Fruit fly (Drosophila melanogaster): ENCODE results near the gene indra.

Gene indra

DNA sequence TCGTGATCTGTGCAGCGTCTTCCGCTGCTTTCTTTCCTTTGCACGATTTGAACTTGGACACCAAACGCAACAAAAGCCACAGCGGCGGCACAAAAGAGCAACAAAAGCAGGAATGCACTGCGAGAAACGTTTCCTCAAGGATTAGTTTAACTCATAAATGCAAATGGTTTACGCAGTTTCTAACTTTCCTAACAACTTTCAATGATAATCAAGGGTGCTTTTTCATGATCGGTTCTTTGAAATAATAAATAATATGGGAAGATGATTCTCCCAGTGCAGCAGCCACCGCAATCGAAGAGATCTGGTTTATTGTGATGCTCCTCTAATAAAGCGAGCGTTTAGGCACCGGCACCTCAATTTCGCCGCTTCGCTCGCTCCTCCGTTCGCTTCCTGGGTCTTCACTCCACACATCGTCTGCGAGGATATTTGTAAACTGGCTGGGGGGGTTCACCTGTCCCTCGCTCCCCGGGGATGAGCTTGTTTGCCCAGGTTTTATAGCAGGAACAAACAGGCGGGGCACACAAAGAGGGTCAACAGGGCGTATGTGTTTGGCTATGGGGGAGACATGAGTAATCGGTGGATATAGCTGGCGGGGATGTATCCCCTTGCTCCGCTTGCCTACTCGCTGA, 23.0 kb downstream of the indra start (continued):
- peak; percentile 82 for TF ChIP-seq CG12071 (GFP tag; optimal IDR thresholded peaks at IDR 0.05)
- no peak for TF ChIP-seq CG1647 (GFP tag; optimal IDR thresholded peaks at IDR 0.05)
- TF ChIP-seq PHDP (tag; optimal IDR thresholded peaks at IDR 0.05): peak; percentile 72
- peak; percentile 88 for TF ChIP-seq ara (GFP tag; IDR thresholded peaks at IDR 0.05)
- TF ChIP-seq tap (tag; optimal IDR thresholded peaks at IDR 0.05): peak; percentile 82
- peak; percentile 58 for TF ChIP-seq MTF-1 (GFP tag; optimal IDR thresholded peaks at IDR 0.05; ENCODE audit: borderline replicate concordance)
- TF ChIP-seq CG18764 (GFP tag; optimal IDR thresholded peaks at IDR 0.05): peak; percentile 64
- TF ChIP-seq grn (GFP tag; optimal IDR thresholded peaks at IDR 0.05): peak; percentile 43
- TF ChIP-seq CG12299 (tag; optimal IDR thresholded peaks at IDR 0.05): peak; percentile 27
- TF ChIP-seq gt (GFP tag; IDR thresholded peaks at IDR 0.05): peak; percentile 38; the same call in 1 of the 2 replicates
- TF ChIP-seq gcm2 (GFP tag; optimal IDR thresholded peaks at IDR 0.05): peak; percentile 64
- peak; percentile 74 for TF ChIP-seq CG6254 (GFP tag; optimal IDR thresholded peaks at IDR 0.05)
- peak; percentile 78 for TF ChIP-seq jing (GFP tag; optimal IDR thresholded peaks at IDR 0.05)
- no peak for TF ChIP-seq mld (GFP tag; IDR thresholded peaks at IDR 0.05; ENCODE audit: partially characterized antibody)
- TF ChIP-seq CG3163 (GFP tag; optimal IDR thresholded peaks at IDR 0.05): peak; percentile 27
- peak; percentile 78 for TF ChIP-seq chn (GFP tag; optimal IDR thresholded peaks at IDR 0.05)
- no peak for TF ChIP-seq HmgD (GFP tag; optimal IDR thresholded peaks at IDR 0.05)
- TF ChIP-seq TFAM (GFP tag; optimal IDR thresholded peaks at IDR 0.05): no peak
- peak; percentile 66 for TF ChIP-seq CG6272 (GFP tag; IDR thresholded peaks at IDR 0.05)
- peak; percentile 85 for TF ChIP-seq nmo (GFP tag; optimal IDR thresholded peaks at IDR 0.05)
- TF ChIP-seq CG17385 (GFP tag; optimal IDR thresholded peaks at IDR 0.05): peak; percentile 75
- no peak for TF ChIP-seq Dp (GFP tag; optimal IDR thresholded peaks at IDR 0.05)
- no peak for TF ChIP-seq CG15479 (GFP tag; optimal IDR thresholded peaks at IDR 0.05)
- TF ChIP-seq CG3726 (GFP tag; IDR thresholded peaks at IDR 0.05): peak; percentile 30; the same call in 2 of the 3 replicates
- TF ChIP-seq mam (GFP tag; optimal IDR thresholded peaks at IDR 0.05): peak; percentile 51
- peak; percentile 28 for TF ChIP-seq Deaf1 (tag; optimal IDR thresholded peaks at IDR 0.05)
- peak; percentile 13 for TF ChIP-seq p53 (GFP tag; optimal IDR thresholded peaks at IDR 0.05)
- TF ChIP-seq lilli (GFP tag; optimal IDR thresholded peaks at IDR 0.05): peak; percentile 61
- TF ChIP-seq CG12155 (GFP tag; optimal IDR thresholded peaks at IDR 0.05): peak; percentile 33
- TF ChIP-seq wdn (GFP tag; IDR thresholded peaks at IDR 0.05): no peak
- no peak for TF ChIP-seq CG34376 (GFP tag; optimal IDR thresholded peaks at IDR 0.05)
- TF ChIP-seq zf30C (GFP tag; optimal IDR thresholded peaks at IDR 0.05): peak; percentile 12
- TF ChIP-seq CG7928 (GFP tag; optimal IDR thresholded peaks at IDR 0.05): no peak
- TF ChIP-seq knrl (GFP tag; IDR thresholded peaks at IDR 0.05; ENCODE audit: partially characterized antibody): no peak
- TF ChIP-seq CG12104 (GFP tag; optimal IDR thresholded peaks at IDR 0.05): peak; percentile 16
- peak; percentile 72 for TF ChIP-seq nerfin-1 (tag; optimal IDR thresholded peaks at IDR 0.05)
- peak; percentile 66 for TF ChIP-seq CG33213 (GFP tag; optimal IDR thresholded peaks at IDR 0.05)
- TF ChIP-seq CG8089 (GFP tag; optimal IDR thresholded peaks at IDR 0.05): peak; percentile 61
- TF ChIP-seq Nf-YC (tag; optimal IDR thresholded peaks at IDR 0.05): no peak
- TF ChIP-seq fu2 (GFP tag; optimal IDR thresholded peaks at IDR 0.05): peak; percentile 8
- peak; percentile 50 for TF ChIP-seq eyg (GFP tag; optimal IDR thresholded peaks at IDR 0.05)
- TF ChIP-seq CG12942 (GFP tag; optimal IDR thresholded peaks at IDR 0.05): peak; percentile 68
- peak; percentile 48 for TF ChIP-seq Hr3 (GFP tag; optimal IDR thresholded peaks at IDR 0.05)
- no peak for TF ChIP-seq hb (GFP tag; IDR thresholded peaks at IDR 0.05; ENCODE audit: partially characterized antibody)
- TF ChIP-seq CG10321 (GFP tag; IDR thresholded peaks at IDR 0.05): no peak
- TF ChIP-seq CG15514 (GFP tag; optimal IDR thresholded peaks at IDR 0.05): peak; percentile 19
- TF ChIP-seq seq (GFP tag; IDR thresholded peaks at IDR 0.05): peak; percentile 58; the same call in 1 of the 2 replicates
- no peak for TF ChIP-seq CG18011 (GFP tag; optimal IDR thresholded peaks at IDR 0.05)
- TF ChIP-seq Hey (tag; optimal IDR thresholded peaks at IDR 0.05): no peak
- TF ChIP-seq HLHmδ (GFP tag; optimal IDR thresholded peaks at IDR 0.05): no peak

Measured in whole organism, embryonic.